Worm (Caenorhabditis elegans) whole organism, late embryonic: ENCODE results near the gene alh-12.

Experiments
- C08G9.2 ChIP-seq: sonication (generic microtip); optimal IDR thresholded peaks from 2 replicates; lab custom pipeline; 2016; ENCODE audit warnings: mild to moderate bottlenecking, missing genetic modification characterization, moderate library complexity, missing compliant biosample characterization
- K02D7.2 ChIP-seq: sonication (generic microtip); optimal IDR thresholded peaks from 2 replicates; lab custom pipeline; 2017; ENCODE audit warnings: mild to moderate bottlenecking, missing genetic modification characterization, missing compliant biosample characterization
- K09A11.1 ChIP-seq: sonication (generic microtip); optimal IDR thresholded peaks from 2 replicates; lab custom pipeline; 2017; ENCODE audit warnings: antibody characterized with exemption, mild to moderate bottlenecking, missing genetic modification characterization, missing compliant biosample characterization; ENCODE audit not compliant: insufficient read depth
- Y22D7AL.16 ChIP-seq: sonication (generic microtip); optimal IDR thresholded peaks from 2 replicates; lab custom pipeline; 2016; ENCODE audit warnings: missing genetic modification characterization, missing compliant biosample characterization
- ceh-14 ChIP-seq: sonication (generic microtip); optimal IDR thresholded peaks from 2 replicates; lab custom pipeline; 2016; ENCODE audit warnings: missing genotype, missing genetic modification characterization, missing compliant biosample characterization
- ceh-18 ChIP-seq: sonication (generic microtip); optimal IDR thresholded peaks from 2 replicates; lab custom pipeline; 2016; ENCODE audit warnings: missing genetic modification characterization, missing compliant biosample characterization
- ceh-45 ChIP-seq: fragments of 200-800 bp; sonication (Bioruptor generic); IDR thresholded peaks from 2 replicates; pipeline ENCODE4 v1.3.6; 2022; ENCODE audit warnings: missing genetic modification reagents, missing genetic modification characterization, missing compliant biosample characterization
- ceh-6 ChIP-seq: fragments of 200-800 bp; sonication (Bioruptor generic); optimal IDR thresholded peaks from 2 replicates; lab custom pipeline; 2018; ENCODE audit warnings: mild to moderate bottlenecking, missing genetic modification characterization, missing compliant biosample characterization
- ceh-9 ChIP-seq: sonication (generic microtip); optimal IDR thresholded peaks from 2 replicates; lab custom pipeline; 2016; ENCODE audit warnings: mild to moderate bottlenecking, missing genetic modification characterization, inconsistent platforms, missing compliant biosample characterization
- elt-4 ChIP-seq: sonication (generic microtip); optimal IDR thresholded peaks from 2 replicates; lab custom pipeline; 2016; ENCODE audit warnings: missing genetic modification characterization, missing compliant biosample characterization
- ets-4 ChIP-seq: sonication (generic microtip); optimal IDR thresholded peaks from 2 replicates; lab custom pipeline; 2016; ENCODE audit warnings: missing genetic modification characterization, missing compliant biosample characterization
- fkh-6 ChIP-seq: sonication (generic microtip); optimal IDR thresholded peaks from 2 replicates; lab custom pipeline; 2016; ENCODE audit warnings: missing genetic modification characterization, missing compliant biosample characterization
- gmeb-2 ChIP-seq: sonication (generic microtip); optimal IDR thresholded peaks from 2 replicates; lab custom pipeline; 2016; ENCODE audit warnings: missing genetic modification characterization, inconsistent platforms, missing compliant biosample characterization
- hlh-13 ChIP-seq: fragments of 200-800 bp; sonication (Bioruptor generic); optimal IDR thresholded peaks from 2 replicates; lab custom pipeline; 2018; ENCODE audit warnings: mild to moderate bottlenecking, missing genetic modification characterization, missing compliant biosample characterization
- hlh-15 ChIP-seq: sonication (generic microtip); optimal IDR thresholded peaks from 2 replicates; lab custom pipeline; 2016; ENCODE audit warnings: missing genetic modification characterization, missing compliant biosample characterization
- hlh-30 ChIP-seq: sonication (generic microtip); optimal IDR thresholded peaks from 2 replicates; lab custom pipeline; 2017; ENCODE audit warnings: antibody characterized with exemption, missing genetic modification characterization, missing compliant biosample characterization; ENCODE audit not compliant: insufficient read depth
- hlh-6 ChIP-seq: sonication (generic microtip); optimal IDR thresholded peaks from 2 replicates; lab custom pipeline; 2016; ENCODE audit warnings: missing genotype, missing genetic modification characterization, missing compliant biosample characterization
- hlh-8 ChIP-seq: sonication (generic microtip); optimal IDR thresholded peaks from 2 replicates; lab custom pipeline; 2016; ENCODE audit warnings: missing genotype, missing genetic modification characterization, missing compliant biosample characterization
- lim-6 ChIP-seq: sonication (generic microtip); optimal IDR thresholded peaks from 2 replicates; lab custom pipeline; 2016; ENCODE audit warnings: missing genetic modification characterization, missing compliant biosample characterization
- lin-11 ChIP-seq: fragments of 200-800 bp; sonication (Bioruptor generic); optimal IDR thresholded peaks from 2 replicates; lab custom pipeline; 2018; ENCODE audit warnings: mild to moderate bottlenecking, missing genetic modification characterization, missing compliant biosample characterization
- madf-2 ChIP-seq: sonication (generic microtip); optimal IDR thresholded peaks from 2 replicates; lab custom pipeline; 2017; ENCODE audit warnings: missing genetic modification characterization, missing compliant biosample characterization
- nfya-1 ChIP-seq: sonication (generic microtip); optimal IDR thresholded peaks from 2 replicates; lab custom pipeline; 2017; ENCODE audit warnings: missing genetic modification characterization, mild to moderate bottlenecking, missing compliant biosample characterization, antibody characterized with exemption, moderate library complexity
- nhr-11 ChIP-seq: fragments of 150-350 bp; optimal IDR thresholded peaks from 2 replicates; lab custom pipeline; 2014; ENCODE audit warnings: missing biosample characterization, missing genetic modification characterization
- pag-3 ChIP-seq: sonication (generic microtip); optimal IDR thresholded peaks from 2 replicates; lab custom pipeline; 2016; ENCODE audit warnings: missing compliant biosample characterization, missing genetic modification characterization, borderline replicate concordance
- pat-9 ChIP-seq: fragments of 200-800 bp; sonication (Bioruptor generic); optimal IDR thresholded peaks from 2 replicates; lab custom pipeline; 2018; ENCODE audit warnings: mild to moderate bottlenecking, missing genetic modification characterization, moderate library complexity, missing compliant biosample characterization
- pax-1 ChIP-seq: fragments of 150-350 bp; optimal IDR thresholded peaks from 2 replicates; lab custom pipeline; 2014; ENCODE audit warnings: missing biosample characterization, missing genetic modification characterization
- pha-2 ChIP-seq: sonication (generic microtip); optimal IDR thresholded peaks from 2 replicates; lab custom pipeline; 2017; ENCODE audit warnings: mild to moderate bottlenecking, missing genetic modification characterization, missing compliant biosample characterization
- pha-4 ChIP-seq: fragments of 150-350 bp; optimal IDR thresholded peaks from 2 replicates; lab custom pipeline; 2018; ENCODE audit warnings: missing biosample characterization, missing genetic modification reagents, missing genetic modification characterization
- pros-1 ChIP-seq: fragments of 150-350 bp; optimal IDR thresholded peaks from 2 replicates; lab custom pipeline; 2014; ENCODE audit warnings: missing biosample characterization, missing genetic modification reagents, missing genetic modification characterization
- ref-2 ChIP-seq: sonication (generic microtip); optimal IDR thresholded peaks from 2 replicates; lab custom pipeline; 2016; ENCODE audit warnings: missing genetic modification characterization, missing compliant biosample characterization
- rnt-1 ChIP-seq: sonication (generic microtip); optimal IDR thresholded peaks from 2 replicates; lab custom pipeline; 2016; ENCODE audit warnings: missing genetic modification characterization, missing compliant biosample characterization
- sdc-2 ChIP-seq: sonication (generic microtip); optimal IDR thresholded peaks from 2 replicates; lab custom pipeline; 2016; ENCODE audit warnings: missing genotype, missing genetic modification characterization, missing compliant biosample characterization
- sox-4 ChIP-seq: sonication (generic microtip); optimal IDR thresholded peaks from 2 replicates; lab custom pipeline; 2017; ENCODE audit warnings: mild to moderate bottlenecking, missing genetic modification characterization, inconsistent platforms, missing compliant biosample characterization
- tbx-7 ChIP-seq: sonication (generic microtip); optimal IDR thresholded peaks from 2 replicates; lab custom pipeline; 2016; ENCODE audit warnings: missing genotype, missing genetic modification characterization, missing compliant biosample characterization
- unc-55 ChIP-seq: sonication (generic microtip); optimal IDR thresholded peaks from 2 replicates; lab custom pipeline; 2017; ENCODE audit warnings: missing biosample characterization, missing genetic modification reagents, missing genetic modification characterization
- ztf-16 ChIP-seq: sonication (generic microtip); optimal IDR thresholded peaks from 2 replicates; lab custom pipeline; 2017; ENCODE audit warnings: missing genetic modification characterization, missing compliant biosample characterization

Gene alh-12

DNA sequence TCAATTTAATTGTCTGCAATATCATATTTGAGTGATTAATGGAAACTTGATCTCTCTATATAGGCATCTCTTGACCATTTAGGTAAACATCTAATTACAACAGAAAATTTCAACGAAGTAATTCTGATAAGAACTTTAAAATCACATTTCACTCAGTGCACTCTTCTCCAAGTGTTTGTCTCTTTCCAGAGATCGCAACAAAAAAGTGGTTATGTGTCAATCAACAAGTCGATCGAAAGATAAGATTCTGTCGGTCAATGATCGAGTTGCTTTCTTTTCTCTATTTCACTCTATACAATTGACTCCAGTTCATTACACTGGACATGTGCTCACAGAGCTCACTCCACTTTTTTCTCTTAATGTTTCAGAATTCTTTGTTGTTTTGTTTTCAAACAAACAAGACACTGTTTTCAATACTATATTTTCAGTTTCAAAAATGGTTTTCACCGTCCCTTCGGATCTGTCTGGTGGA is at the start of gene alh-12:
Gene alh-12, plus strand, starts transcription at position 422 of the 472 bp plus-strand sequence.
- TF ChIP-seq Y22D7AL.16 (tag; lab: Kevin White, UChicago) (no peak), unc-55 (GFP tag; lab: Kevin White, UChicago) (peak; percentile 25)
- TF ChIP-seq, all 69 proteins: peak for 1

- TF ChIP-seq lin-11: no peak
- TF ChIP-seq, all 69 proteins: peak for 0
Observed at ce11 chrIII:7456640-7457039, 2.8 kb downstream of the alh-12 start, which contains the start of gene Y69F12A.1. Y69F12A.1 (plus strand) TSS chrIII:7456940.

ce11 chrIII:7458846-7459365 is 5.0 kb downstream of the alh-12 start, which contains the start of the genes fipr-19 and fipr-18:
fipr-19 (minus strand) TSS chrIII:7458946.
fipr-18 (plus strand) TSS chrIII:7459315.
- TF ChIP-seq gmeb-2 (tag; lab: Kevin White, UChicago) (no peak), elt-4 (no peak), ceh-18 (tag; lab: Kevin White, UChicago) (no peak), hlh-13 (GFP tag; lab: Kevin White, UChicago) (no peak), ztf-16 (tag; lab: Kevin White, UChicago) (no peak), sdc-2 (tag; lab: Kevin White, UChicago) (no peak), fkh-6 (tag; lab: Kevin White, UChicago) (no peak), rnt-1 (tag; lab: Kevin White, UChicago) (no peak), ceh-45 (no peak), K02D7.2 (tag; lab: Kevin White, UChicago) (no peak), lim-6 (tag; lab: Kevin White, UChicago) (no peak), hlh-30 (tag; lab: Kevin White, UChicago) (no peak)

DNA sequence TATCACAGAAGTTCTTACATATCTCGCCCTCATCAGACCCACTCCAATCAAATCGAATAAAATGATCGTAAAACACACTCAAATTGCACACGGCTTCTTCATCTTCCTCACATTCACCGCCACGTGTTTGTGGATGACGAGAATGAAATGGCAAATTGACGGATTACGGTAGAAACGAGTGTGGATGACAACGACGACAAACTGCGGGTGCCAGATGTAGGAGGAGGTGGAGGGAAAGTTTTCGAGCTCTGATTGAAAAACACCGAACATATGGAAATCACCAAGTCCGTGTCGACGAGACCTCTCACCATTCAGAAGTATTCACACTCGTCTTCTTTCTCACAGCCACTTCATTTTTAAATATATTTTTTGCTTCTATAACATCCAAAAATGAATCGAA is 6.1 kb downstream of the alh-12 start, which contains the start of gene mls-1:
Gene mls-1, plus strand, starts transcription at position 324 of the 400 bp plus-strand sequence.
- peak; percentile 52 for TF ChIP-seq hlh-8 (tag; lab: Kevin White, UChicago)
- TF ChIP-seq hlh-6 (tag; lab: Kevin White, UChicago): no peak

DNA sequence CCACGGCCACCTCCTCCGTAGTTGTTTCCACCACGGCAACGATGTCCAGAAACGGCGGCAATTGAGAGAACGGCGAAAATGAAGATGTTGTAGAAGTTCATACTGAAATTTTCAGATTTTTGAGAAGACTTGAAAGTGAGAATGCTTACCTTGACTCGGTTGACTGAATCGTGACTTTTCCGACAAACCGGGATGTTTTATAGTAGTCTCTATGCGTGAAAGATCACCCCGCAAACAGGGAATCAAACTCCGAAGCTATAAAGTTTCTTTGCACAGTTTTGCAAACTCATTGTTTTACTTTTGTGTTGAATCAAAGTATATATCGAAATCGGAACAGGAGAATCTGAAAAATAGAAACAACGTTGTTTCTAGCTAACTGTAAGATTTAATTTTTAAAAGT is 8.4 kb downstream of the alh-12 start, which contains the start of gene fipr-20:
Gene fipr-20, minus strand, starts transcription at position 101 of the 400 bp plus-strand sequence.
- no peak for TF ChIP-seq ets-4 (tag; lab: Kevin White, UChicago)
- TF ChIP-seq hlh-15 (tag; lab: Kevin White, UChicago): no peak
- TF ChIP-seq ceh-45: no peak
- no peak for TF ChIP-seq elt-4
- no peak for TF ChIP-seq lin-11
- no peak for TF ChIP-seq C08G9.2
- TF ChIP-seq nhr-11: no peak
- TF ChIP-seq, all 69 proteins: peak for 0

ce11 chrIII:7463438-7464008 is 9.6 kb downstream of the alh-12 start, which contains the start of gene H14A12.3:
H14A12.3 (plus strand) TSS chrIII:7463797.
- TF ChIP-seq sdc-2 (tag; lab: Kevin White, UChicago) (no peak), ceh-6 (GFP tag; lab: Kevin White, UChicago) (no peak), nfya-1 (tag; lab: Kevin White, UChicago) (no peak), tbx-7 (no peak), pax-1 (tag; lab: Kevin White, UChicago) (no peak), pha-4 (no peak), madf-2 (no peak), lim-6 (tag; lab: Kevin White, UChicago) (no peak), pha-2 (tag; lab: Kevin White, UChicago) (no peak), ceh-14 (tag; lab: Kevin White, UChicago) (no peak), pag-3 (tag; lab: Kevin White, UChicago) (no peak), K09A11.1 (tag; lab: Kevin White, UChicago) (no peak), pros-1 (tag; lab: Kevin White, UChicago) (no peak), pat-9 (no peak), hlh-6 (tag; lab: Kevin White, UChicago) (no peak), sox-4 (tag; lab: Kevin White, UChicago) (no peak), ref-2 (tag; lab: Kevin White, UChicago) (no peak), ceh-9 (no peak)
